Worm (Caenorhabditis elegans) whole organism, mixed stage, embryonic: Measurements from ENCODE around the gene arl-3.

Experiments
- ceh-43 ChIP-seq: fragments of 200-800 bp; sonication (Bioruptor generic); optimal IDR thresholded peaks from 2 replicates; lab custom pipeline; 2018; ENCODE audit warnings: mild to moderate bottlenecking, missing genetic modification characterization, moderate library complexity, missing compliant biosample characterization
- ces-1 ChIP-seq: fragments of 150-350 bp; optimal IDR thresholded peaks from 2 replicates; lab custom pipeline; 2014; ENCODE audit warnings: missing biosample characterization, missing genetic modification reagents, missing genetic modification characterization
- cnd-1 ChIP-seq: fragments of 200-800 bp; sonication (Bioruptor generic); optimal IDR thresholded peaks from 2 replicates; lab custom pipeline; 2018; ENCODE audit warnings: mild to moderate bottlenecking, missing genetic modification characterization, missing compliant biosample characterization
- elt-3 ChIP-seq: fragments of 150-350 bp; optimal IDR thresholded peaks from 2 replicates; lab custom pipeline; 2014; ENCODE audit warnings: missing biosample characterization, missing genetic modification characterization
- unc-62 ChIP-seq: fragments of 150-350 bp; optimal IDR thresholded peaks from 2 replicates; lab custom pipeline; 2014; ENCODE audit warnings: missing biosample characterization, missing genetic modification reagents, missing genetic modification characterization
- ztf-11 ChIP-seq: fragments of 150-350 bp; optimal IDR thresholded peaks from 2 replicates; lab custom pipeline; 2014; ENCODE audit warnings: missing biosample characterization, missing genetic modification characterization

ce11 chrII:14609297-14609937, 3.1 kb downstream of the arl-3 start:
- TF ChIP-seq ceh-43 (no peak), ces-1 (GFP tag; lab: Kevin White, UChicago) (no peak), unc-62 (no peak), cnd-1 (tag; lab: Kevin White, UChicago) (no peak), ztf-11 (no peak), elt-3 (tag; lab: Kevin White, UChicago) (no peak)
